Fruit fly (Drosophila melanogaster) whole organism, wandering third instar larva: ENCODE results near the gene Ten-a.

Experiments
- Abd-B ChIP-seq: fragments of >200 bp; optimal IDR thresholded peaks from 2 replicates; lab custom pipeline; 2017; ENCODE audit warnings: missing biosample characterization, missing genetic modification characterization
- CG32264 ChIP-seq: fragments of 200-800 bp; sonication (Bioruptor generic); optimal IDR thresholded peaks from 2 replicates; lab custom pipeline; 2016; ENCODE audit warnings: missing biosample characterization, missing genetic modification characterization
- CG9705 ChIP-seq: fragments of 200-800 bp; sonication (Bioruptor generic); optimal IDR thresholded peaks from 2 replicates; lab custom pipeline; 2018; ENCODE audit warnings: missing biosample characterization, mild to moderate bottlenecking, missing genetic modification characterization
- CrebA ChIP-seq: fragments of 200-800 bp; sonication (Bioruptor generic); optimal IDR thresholded peaks from 2 replicates; lab custom pipeline; 2016; ENCODE audit warnings: missing biosample characterization, mild to moderate bottlenecking, missing genetic modification characterization, borderline replicate concordance
- Dfd ChIP-seq: fragments of >200 bp; optimal IDR thresholded peaks from 2 replicates; lab custom pipeline; 2017; ENCODE audit warnings: missing biosample characterization, missing genetic modification characterization
- Dif ChIP-seq: fragments of 200-275, 200-300 bp; sonication (Bioruptor generic); optimal IDR thresholded peaks from 2 replicates; lab custom pipeline; 2018; ENCODE audit warnings: missing biosample characterization, missing genetic modification characterization; ENCODE audit not compliant: partially characterized antibody
- GATAd ChIP-seq: sonication (Bioruptor generic); optimal IDR thresholded peaks from 2 replicates; lab custom pipeline; 2016; ENCODE audit warnings: missing biosample characterization, missing genetic modification characterization
- HLH106 ChIP-seq: fragments of 200-800 bp; optimal IDR thresholded peaks from 3 replicates; lab custom pipeline; 2019; ENCODE audit warnings: missing biosample characterization, mild to moderate bottlenecking, missing genetic modification characterization, moderate library complexity
- Hnf4 ChIP-seq: fragments of 200-800 bp; sonication (Bioruptor generic); optimal IDR thresholded peaks from 2 replicates; lab custom pipeline; 2016; ENCODE audit warnings: missing biosample characterization, mild to moderate bottlenecking, missing genetic modification characterization
- Hr78 ChIP-seq: fragments of >200 bp; optimal IDR thresholded peaks from 2 replicates; lab custom pipeline; 2017; ENCODE audit warnings: missing biosample characterization, missing genetic modification characterization
- Hr83 ChIP-seq: fragments of 200-300 bp; sonication (Bioruptor generic); optimal IDR thresholded peaks from 2 replicates; lab custom pipeline; 2016; ENCODE audit warnings: missing biosample characterization, mild to moderate bottlenecking, missing genetic modification characterization, moderate library complexity; ENCODE audit not compliant: poor library complexity, severe bottlenecking
- Jra ChIP-seq: sonication (Bioruptor generic); optimal IDR thresholded peaks from 2 replicates; lab custom pipeline; 2016; ENCODE audit warnings: missing biosample characterization, missing genetic modification characterization
- Mio ChIP-seq: sonication (Bioruptor generic); optimal IDR thresholded peaks from 2 replicates; lab custom pipeline; 2016; ENCODE audit warnings: missing biosample characterization, missing genetic modification characterization
- Myc ChIP-seq: fragments of >200 bp; optimal IDR thresholded peaks from 2 replicates; lab custom pipeline; 2017
- N ChIP-seq: fragments of >200 bp; optimal IDR thresholded peaks from 2 replicates; lab custom pipeline; 2018; ENCODE audit warnings: missing biosample characterization, missing external identifiers, missing genetic modification characterization
- OdsH ChIP-seq: fragments of 200-800 bp; sonication (Bioruptor generic); optimal IDR thresholded peaks from 2 replicates; lab custom pipeline; 2016; ENCODE audit warnings: missing biosample characterization, mild to moderate bottlenecking, missing genetic modification characterization
- Rel ChIP-seq, 2 experiments: fragments of 200-800 bp; sonication (Bioruptor generic) in 1 of 2; optimal IDR thresholded peaks; 2 replicates in 1 of 2; 3 replicates in 1 of 2; lab custom pipeline; 2016 to 2019; ENCODE audit warnings: mild to moderate bottlenecking in 2 of 2, missing biosample characterization in 2 of 2, missing genetic modification characterization in 2 of 2, moderate library complexity in 1 of 2
- Sp1 ChIP-seq: fragments of 200-800 bp; sonication (Bioruptor generic); optimal IDR thresholded peaks from 3 replicates; lab custom pipeline; 2019; ENCODE audit warnings: missing biosample characterization, mild to moderate bottlenecking, missing genetic modification characterization, moderate library complexity
- Vsx2 ChIP-seq: fragments of 200-300, 225-300 bp; sonication (Bioruptor generic); optimal IDR thresholded peaks from 2 replicates; lab custom pipeline; 2018; ENCODE audit warnings: missing biosample characterization, missing genetic modification characterization; ENCODE audit not compliant: partially characterized antibody
- br ChIP-seq: fragments of 200-800 bp; sonication (Bioruptor generic); optimal IDR thresholded peaks from 2 replicates; lab custom pipeline; 2016; ENCODE audit warnings: missing biosample characterization, missing genetic modification characterization
- brk ChIP-seq: fragments of 200-800 bp; sonication (Bioruptor generic); optimal IDR thresholded peaks from 2 replicates; lab custom pipeline; 2016; ENCODE audit warnings: missing biosample characterization, mild to moderate bottlenecking, missing genetic modification characterization
- dl ChIP-seq, 2 experiments: fragments of 175-275, 200-275 bp in 1 of 2; fragments of 200-275 bp in 1 of 2; sonication (Bioruptor generic); optimal IDR thresholded peaks; lab custom pipeline; 2018; ENCODE audit warnings: mild to moderate bottlenecking in 2 of 2, missing biosample characterization in 2 of 2, missing genetic modification characterization in 2 of 2, moderate library complexity in 2 of 2; ENCODE audit not compliant: partially characterized antibody in 2 of 2, insufficient read depth in 1 of 2
- dmrt93B ChIP-seq: fragments of 200-800 bp; sonication (Bioruptor generic); optimal IDR thresholded peaks from 2 replicates; lab custom pipeline; 2018; ENCODE audit warnings: missing biosample characterization, mild to moderate bottlenecking, missing genetic modification characterization
- dsf ChIP-seq: sonication (Bioruptor generic); optimal IDR thresholded peaks from 2 replicates; lab custom pipeline; 2016; ENCODE audit warnings: missing biosample characterization, missing genetic modification characterization, borderline replicate concordance
- ey ChIP-seq: fragments of 200-800 bp; sonication (Bioruptor generic); optimal IDR thresholded peaks from 2 replicates; lab custom pipeline; 2016; ENCODE audit warnings: missing biosample characterization, missing genetic modification characterization
- foxo ChIP-seq, 2 experiments: fragments of 200-800 bp; sonication (Bioruptor generic); optimal IDR thresholded peaks; 2 replicates in 1 of 2; 3 replicates in 1 of 2; lab custom pipeline; 2016 to 2017; ENCODE audit warnings: missing biosample characterization in 2 of 2, missing genetic modification characterization in 2 of 2
- fru ChIP-seq: fragments of 200-800 bp; sonication (Bioruptor generic); optimal IDR thresholded peaks from 3 replicates; lab custom pipeline; 2016; ENCODE audit warnings: missing biosample characterization, mild to moderate bottlenecking, missing genetic modification characterization
- h ChIP-seq: fragments of 200-800 bp; sonication (Bioruptor generic); optimal IDR thresholded peaks from 3 replicates; lab custom pipeline; 2016; ENCODE audit warnings: missing biosample characterization, mild to moderate bottlenecking, missing genetic modification characterization
- jim ChIP-seq: fragments of 175-275, 200-325 bp; sonication (Bioruptor generic); optimal IDR thresholded peaks from 2 replicates; lab custom pipeline; 2016; ENCODE audit warnings: missing biosample characterization, mild to moderate bottlenecking, missing genetic modification characterization
- lola ChIP-seq: fragments of >200 bp; optimal IDR thresholded peaks from 2 replicates; lab custom pipeline; 2017; ENCODE audit warnings: missing biosample characterization, missing genetic modification characterization
- pan ChIP-seq: fragments of >200 bp; optimal IDR thresholded peaks from 2 replicates; lab custom pipeline; 2017
- psq ChIP-seq: fragments of 200-800 bp; sonication (Bioruptor generic); optimal IDR thresholded peaks from 3 replicates; lab custom pipeline; 2017; ENCODE audit warnings: missing biosample characterization, mild to moderate bottlenecking, missing genetic modification characterization, moderate library complexity
- rgr ChIP-seq: fragments of 200-800 bp; sonication (Bioruptor generic); optimal IDR thresholded peaks from 3 replicates; lab custom pipeline; 2016; ENCODE audit warnings: missing biosample characterization, mild to moderate bottlenecking, missing genetic modification characterization
- sage ChIP-seq: fragments of 200-800 bp; sonication (Bioruptor generic); optimal IDR thresholded peaks from 2 replicates; lab custom pipeline; 2016; ENCODE audit warnings: missing biosample characterization, mild to moderate bottlenecking, missing genetic modification characterization
- sv ChIP-seq: fragments of 200-800 bp; sonication (Bioruptor generic); optimal IDR thresholded peaks from 3 replicates; lab custom pipeline; 2016; ENCODE audit warnings: missing biosample characterization, missing genetic modification characterization
- tai ChIP-seq: sonication (Bioruptor generic); optimal IDR thresholded peaks from 2 replicates; lab custom pipeline; 2016; ENCODE audit warnings: missing biosample characterization, missing genetic modification characterization
- usp ChIP-seq: fragments of >200 bp; optimal IDR thresholded peaks from 2 replicates; lab custom pipeline; 2017; ENCODE audit warnings: missing biosample characterization, missing genetic modification characterization
- woc ChIP-seq: sonication (Bioruptor generic); optimal IDR thresholded peaks from 2 replicates; lab custom pipeline; 2016; ENCODE audit warnings: missing biosample characterization, mild to moderate bottlenecking, missing genetic modification characterization

Gene Ten-a

DNA sequence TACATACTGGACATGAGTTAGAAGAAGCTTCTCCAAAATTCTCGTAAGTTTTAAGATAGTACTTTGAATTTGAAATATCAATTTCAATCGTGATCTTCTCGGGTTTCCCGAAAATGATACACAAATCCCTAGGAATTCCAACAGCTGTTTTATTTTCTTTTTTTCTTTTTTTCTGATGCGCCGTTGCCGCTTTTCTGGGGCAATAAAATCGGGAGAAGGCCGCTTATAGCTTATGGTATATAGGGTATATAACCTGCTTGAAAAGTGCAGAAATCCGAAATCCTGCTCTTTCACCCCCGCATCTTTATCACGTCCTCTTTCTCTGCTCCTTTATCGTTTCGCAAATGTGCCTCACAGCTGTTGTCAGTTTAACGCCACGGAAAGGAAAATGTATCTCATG is 162.7 kb downstream of the Ten-a start:
- TF ChIP-seq psq (GFP tag; lab: Kevin White, UChicago), result peak; percentile 14
- no peak for TF ChIP-seq Dif (GFP tag; lab: Kevin White, UChicago)
- TF ChIP-seq Hnf4 (GFP tag; lab: Kevin White, UChicago), result no peak
- no peak for TF ChIP-seq dl (GFP tag; optimal IDR thresholded peaks at IDR 0.05; lab: Kevin White, UChicago; ENCODE audit: insufficient read depth in 1 of 2, partially characterized antibody in 2 of 2)
- no peak for TF ChIP-seq N (GFP tag; lab: Kevin White, UChicago)
- no peak for TF ChIP-seq woc (GFP tag; lab: Kevin White, UChicago)

DNA sequence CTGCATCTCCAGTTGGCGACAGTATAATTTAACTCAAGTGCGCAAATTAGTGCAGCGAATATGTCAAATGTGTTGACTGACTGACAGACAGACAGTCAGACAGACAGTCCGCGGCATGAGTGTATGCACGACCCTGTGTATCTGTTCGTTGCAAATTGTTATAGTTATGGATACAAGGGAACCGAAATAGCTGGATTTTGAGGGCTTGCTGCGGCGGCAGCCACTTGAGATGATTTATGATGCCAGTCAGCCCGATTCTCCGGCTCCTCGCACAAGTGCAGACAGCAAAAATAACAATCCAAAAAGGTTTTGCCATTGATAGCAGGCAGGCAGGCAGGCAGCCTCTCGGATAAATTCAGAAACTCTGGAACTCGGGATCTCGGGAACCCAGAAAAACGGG is 163.7 kb downstream of the Ten-a start:
- TF ChIP-seq Hr83 (GFP tag; lab: Kevin White, UChicago) (no peak), Sp1 (GFP tag; lab: Kevin White, UChicago) (no peak)

DNA sequence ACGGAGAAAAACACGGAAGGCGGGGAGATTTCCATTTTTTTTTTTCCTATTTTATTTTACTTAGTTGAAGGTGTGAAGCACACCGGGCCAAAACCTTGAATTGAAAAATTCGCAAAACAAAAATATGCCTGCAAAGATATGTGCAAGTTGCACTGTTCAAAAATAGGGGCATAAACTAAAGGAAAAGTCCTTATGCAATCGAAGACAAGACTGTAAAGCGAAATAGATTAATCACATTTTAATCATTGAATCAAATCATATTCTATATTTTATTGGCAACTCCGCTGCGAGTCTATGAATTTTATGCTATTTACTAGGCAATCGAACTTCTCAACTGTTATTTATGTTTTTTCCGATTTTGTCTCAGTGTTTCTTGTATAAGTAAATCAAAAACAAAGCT is 164.1 kb downstream of the Ten-a start:
- no peak for TF ChIP-seq rgr (GFP tag; lab: Kevin White, UChicago)
- no peak for TF ChIP-seq brk (GFP tag; lab: Kevin White, UChicago)
- TF ChIP-seq Hr78, result no peak
- no peak for TF ChIP-seq sv (GFP tag; lab: Kevin White, UChicago)
- TF ChIP-seq sage (GFP tag; lab: Kevin White, UChicago), result no peak
- TF ChIP-seq Vsx2, result no peak
- no peak for TF ChIP-seq Dif (GFP tag; lab: Kevin White, UChicago)
- TF ChIP-seq tai (GFP tag; lab: Kevin White, UChicago), result no peak
- no peak for TF ChIP-seq CG9705
- TF ChIP-seq CG32264 (GFP tag; lab: Kevin White, UChicago), result no peak
- TF ChIP-seq dmrt93B, result no peak
- no peak for TF ChIP-seq pan
- no peak for TF ChIP-seq GATAd (GFP tag; lab: Kevin White, UChicago)
- no peak for TF ChIP-seq Jra (GFP tag; lab: Kevin White, UChicago)
- no peak for TF ChIP-seq Dfd (GFP tag; lab: Kevin White, UChicago)
- TF ChIP-seq jim, result no peak
- TF ChIP-seq N (GFP tag; lab: Kevin White, UChicago), result no peak
- TF ChIP-seq Mio (GFP tag; lab: Kevin White, UChicago), result no peak

DNA sequence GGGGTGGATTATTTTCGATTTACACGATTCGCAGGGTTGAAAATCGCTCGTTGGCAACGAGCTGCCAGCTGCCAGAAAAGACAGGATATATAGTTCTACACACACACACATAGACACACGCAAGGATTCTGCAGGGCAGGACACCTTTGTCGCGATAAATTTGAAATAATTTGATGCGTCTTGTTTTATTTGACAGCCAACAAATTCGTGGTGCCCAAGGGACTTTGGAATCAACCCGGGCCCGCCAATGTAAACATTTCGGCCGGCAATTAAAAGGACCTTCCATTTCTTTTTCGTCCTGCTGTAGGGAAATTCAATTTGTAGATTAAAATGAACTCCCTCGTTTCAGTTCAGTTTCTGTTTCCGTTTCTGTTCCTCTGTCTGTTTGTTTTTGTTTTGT is 169.3 kb downstream of the Ten-a start:
- TF ChIP-seq usp (GFP tag; lab: Kevin White, UChicago), result no peak
- TF ChIP-seq lola, result no peak
- no peak for TF ChIP-seq GATAd (GFP tag; lab: Kevin White, UChicago)
- TF ChIP-seq brk (GFP tag; lab: Kevin White, UChicago), result no peak
- TF ChIP-seq h (GFP tag; lab: Kevin White, UChicago), result no peak
- TF ChIP-seq fru, result no peak
- TF ChIP-seq tai (GFP tag; lab: Kevin White, UChicago), result no peak
- TF ChIP-seq N (GFP tag; lab: Kevin White, UChicago), result no peak
- TF ChIP-seq CrebA, result no peak
- TF ChIP-seq Jra (GFP tag; lab: Kevin White, UChicago), result no peak
- TF ChIP-seq psq (GFP tag; lab: Kevin White, UChicago), result no peak
- no peak for TF ChIP-seq rgr (GFP tag; lab: Kevin White, UChicago)
- no peak for TF ChIP-seq sage (GFP tag; lab: Kevin White, UChicago)
- TF ChIP-seq br (GFP tag; lab: Kevin White, UChicago), result no peak
- no peak for TF ChIP-seq dmrt93B
- TF ChIP-seq Hr83 (GFP tag; lab: Kevin White, UChicago), result no peak
- TF ChIP-seq Dif (GFP tag; lab: Kevin White, UChicago), result no peak

dm6 chrX:12217572-12217971 is 174.1 kb downstream of the Ten-a start:
- TF ChIP-seq sv (GFP tag; lab: Kevin White, UChicago), result no peak
- no peak for TF ChIP-seq Dfd (GFP tag; lab: Kevin White, UChicago)
- no peak for TF ChIP-seq CrebA
- TF ChIP-seq Vsx2, result no peak
- TF ChIP-seq Mio (GFP tag; lab: Kevin White, UChicago), result no peak
- peak; percentile 41 for TF ChIP-seq fru
- TF ChIP-seq Jra (GFP tag; lab: Kevin White, UChicago), result no peak
- peak; percentile 6 for TF ChIP-seq OdsH
- TF ChIP-seq foxo (GFP tag; optimal IDR thresholded peaks at IDR 0.05; lab: Kevin White, UChicago), result peak in 1 of 2 experiments; percentile 29
- peak; percentile 44 for TF ChIP-seq ey (GFP tag; lab: Kevin White, UChicago)
- no peak for TF ChIP-seq tai (GFP tag; lab: Kevin White, UChicago)
- no peak for TF ChIP-seq jim
- TF ChIP-seq dl (GFP tag; optimal IDR thresholded peaks at IDR 0.05; lab: Kevin White, UChicago; ENCODE audit: insufficient read depth in 1 of 2, partially characterized antibody in 2 of 2), result no peak
- peak; percentile 17 for TF ChIP-seq HLH106 (tag; lab: Kevin White, UChicago)
- peak; percentile 20 for TF ChIP-seq Sp1 (GFP tag; lab: Kevin White, UChicago)
- TF ChIP-seq pan, result no peak
- no peak for TF ChIP-seq CG9705
- TF ChIP-seq Hr78, result no peak
- TF ChIP-seq Myc (lab: Kevin White, UChicago), result no peak
- peak; percentile 27 for TF ChIP-seq h (GFP tag; lab: Kevin White, UChicago)
- TF ChIP-seq dsf (GFP tag; lab: Kevin White, UChicago), result no peak
- peak; percentile 4 for TF ChIP-seq Hnf4 (GFP tag; lab: Kevin White, UChicago)
- TF ChIP-seq rgr (GFP tag; lab: Kevin White, UChicago), result peak; percentile 17
- no peak for TF ChIP-seq Rel (GFP tag; optimal IDR thresholded peaks at IDR 0.05; lab: Kevin White, UChicago)
- TF ChIP-seq Rel (tag; optimal IDR thresholded peaks at IDR 0.05; lab: Kevin White, UChicago), result no peak
- TF ChIP-seq br (GFP tag; lab: Kevin White, UChicago), result peak; percentile 33
- no peak for TF ChIP-seq Dif (GFP tag; lab: Kevin White, UChicago)
- no peak for TF ChIP-seq Abd-B
